Worm (Caenorhabditis elegans): ENCODE measurements around the gene ttr-52.

Gene ttr-52

DNA sequence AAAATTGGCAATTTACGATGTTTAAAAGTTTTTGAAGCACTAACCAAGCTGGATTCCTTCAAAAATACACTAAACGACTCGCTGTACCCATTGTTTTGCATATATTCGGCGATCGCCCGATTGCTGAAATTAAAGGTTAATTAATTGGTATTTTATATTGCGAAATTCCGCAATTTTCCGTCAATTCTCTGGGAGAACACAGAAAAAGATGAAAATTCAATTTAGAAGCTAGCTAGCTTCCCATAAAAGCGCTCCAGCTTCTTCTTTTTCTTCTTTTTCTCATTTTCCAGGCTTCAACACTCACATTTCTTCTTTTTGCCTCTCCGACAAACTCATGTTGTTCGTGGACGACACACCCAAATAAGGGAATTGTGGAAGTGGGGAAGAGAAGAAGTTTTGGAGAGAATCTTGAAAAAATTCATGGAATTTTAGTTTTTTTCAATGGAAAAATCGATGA, 28.2 kb upstream of the ttr-52 start, which contains the start of gene lis-1:
lis-1 (minus strand) TSS at position 407 of the 457 bp plus-strand sequence.
- TF ChIP-seq lsy-2 (tag; optimal IDR thresholded peaks at IDR 0.05) (peak in 1 of 2 experiments; percentile 46), nhr-10 (tag; optimal IDR thresholded peaks at IDR 0.05) (no peak)

DNA sequence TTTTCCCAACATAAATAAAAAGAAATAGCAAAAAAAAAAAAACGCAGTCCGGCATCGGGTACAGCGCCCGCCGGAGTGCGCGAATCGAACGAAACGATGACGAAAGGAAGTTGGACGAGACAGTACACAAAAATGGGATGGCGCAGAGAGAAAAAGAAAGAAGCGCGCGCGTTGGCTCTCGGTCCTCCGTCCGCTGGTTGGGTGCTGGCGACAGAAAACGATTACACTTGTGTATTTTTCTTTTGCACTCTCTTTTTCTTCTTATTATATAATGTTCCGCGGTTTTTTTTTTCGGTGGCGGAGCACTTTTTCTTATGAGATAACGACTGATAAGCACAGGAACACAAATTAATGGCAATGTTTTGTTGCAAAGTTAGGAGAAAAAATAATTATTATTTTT, 27.3 kb upstream of the ttr-52 start:
- no peak for TF ChIP-seq nhr-77 (tag; optimal IDR thresholded peaks at IDR 0.05)
- TF ChIP-seq skn-1 (tag; optimal IDR thresholded peaks at IDR 0.05) = no peak
- TF ChIP-seq nhr-237 (tag; optimal IDR thresholded peaks at IDR 0.05) = no peak
- TF ChIP-seq nhr-11 (tag; optimal IDR thresholded peaks at IDR 0.05) = no peak
- TF ChIP-seq mab-5 (tag; optimal IDR thresholded peaks at IDR 0.05) = no peak
- TF ChIP-seq lin-39 (tag; optimal IDR thresholded peaks at IDR 0.05) = no peak
- peak; percentile 32 for TF ChIP-seq sma-3 (GFP tag; optimal IDR thresholded peaks at IDR 0.05)
- TF ChIP-seq nhr-10 (tag; optimal IDR thresholded peaks at IDR 0.05) = no peak
- TF ChIP-seq sma-9 (GFP tag; optimal IDR thresholded peaks at IDR 0.05) = no peak
- no peak for TF ChIP-seq sma-9 (tag; optimal IDR thresholded peaks at IDR 0.05)
- no peak for TF ChIP-seq ZK546.5 (tag; optimal IDR thresholded peaks at IDR 0.05)
- TF ChIP-seq unc-55 (GFP tag; optimal IDR thresholded peaks at IDR 0.05) = peak; percentile 54
- TF ChIP-seq elt-1 (tag; optimal IDR thresholded peaks at IDR 0.05) = no peak
- no peak for TF ChIP-seq ceh-82 (tag; optimal IDR thresholded peaks at IDR 0.05)
- TF ChIP-seq Y55F3AM.14 (GFP tag; optimal IDR thresholded peaks at IDR 0.05) = no peak
- peak; percentile 8 to 67 for TF ChIP-seq lsy-2 (tag; optimal IDR thresholded peaks at IDR 0.05)
- TF ChIP-seq ceh-16 (tag; optimal IDR thresholded peaks at IDR 0.05) = no peak
- no peak for TF ChIP-seq alr-1 (tag; optimal IDR thresholded peaks at IDR 0.05)
- TF ChIP-seq ztf-1 (GFP tag; conservative IDR thresholded peaks at IDR 0.05) = no peak
- no peak for TF ChIP-seq snpc-4 (tag; optimal IDR thresholded peaks at IDR 0.05)
- TF ChIP-seq nhr-21 (tag; optimal IDR thresholded peaks at IDR 0.05) = no peak
- no peak for TF ChIP-seq elt-3 (tag; optimal IDR thresholded peaks at IDR 0.05)
- TF ChIP-seq nhr-23 (tag; optimal IDR thresholded peaks at IDR 0.05) = no peak
- TF ChIP-seq unc-62 (GFP tag; optimal IDR thresholded peaks at IDR 0.05) = no peak
- TF ChIP-seq ama-1 (optimal IDR thresholded peaks at IDR 0.05) = no peak
- TF ChIP-seq crh-2 (tag; optimal IDR thresholded peaks at IDR 0.05) = peak; percentile 52
- peak in 1 of 2 experiments; percentile 19 for TF ChIP-seq mdl-1 (tag; optimal IDR thresholded peaks at IDR 0.05)
- TF ChIP-seq nhr-12 (tag; optimal IDR thresholded peaks at IDR 0.05) = no peak
- peak; percentile 24 for TF ChIP-seq gmeb-1 (tag; optimal IDR thresholded peaks at IDR 0.05)
- peak; percentile 36 for TF ChIP-seq lin-11 (tag; optimal IDR thresholded peaks at IDR 0.05)
- TF ChIP-seq C34F6.9 (tag; optimal IDR thresholded peaks at IDR 0.05) = peak; percentile 40
- TF ChIP-seq blmp-1 (tag; optimal IDR thresholded peaks at IDR 0.05; ENCODE audit: insufficient read depth) = no peak
- TF ChIP-seq unc-39 (tag; optimal IDR thresholded peaks at IDR 0.05) = no peak
- peak; percentile 24 for TF ChIP-seq nhr-129 (tag; optimal IDR thresholded peaks at IDR 0.05)
- no peak for TF ChIP-seq nhr-25 (tag; optimal IDR thresholded peaks at IDR 0.05)
- TF ChIP-seq mbf-1 (tag; optimal IDR thresholded peaks at IDR 0.05) = no peak
- no peak for TF ChIP-seq R02D3.7 (tag; optimal IDR thresholded peaks at IDR 0.05)
- TF ChIP-seq F13H6.1 (tag; optimal IDR thresholded peaks at IDR 0.05) = peak; percentile 77
- no peak for TF ChIP-seq nhr-6 (tag; optimal IDR thresholded peaks at IDR 0.05)
- TF ChIP-seq egl-27 (tag; optimal IDR thresholded peaks at IDR 0.05) = no peak
- TF ChIP-seq sem-4 (tag; optimal IDR thresholded peaks at IDR 0.05) = no peak
- peak; percentile 13 for TF ChIP-seq zag-1 (tag; optimal IDR thresholded peaks at IDR 0.05)
- TF ChIP-seq fos-1 (tag; optimal IDR thresholded peaks at IDR 0.05) = peak; percentile 86
- no peak for TF ChIP-seq lin-13 (GFP tag; optimal IDR thresholded peaks at IDR 0.05)
- TF ChIP-seq ztf-4 (tag; optimal IDR thresholded peaks at IDR 0.05) = no peak
- TF ChIP-seq dmd-4 (tag; optimal IDR thresholded peaks at IDR 0.05) = no peak
- TF ChIP-seq aly-2 (tag; optimal IDR thresholded peaks at IDR 0.05) = no peak
- no peak for TF ChIP-seq ztf-11 (tag; optimal IDR thresholded peaks at IDR 0.05)
- no peak for TF ChIP-seq peb-1 (tag; optimal IDR thresholded peaks at IDR 0.05)
